Fruit fly (Drosophila melanogaster) whole organism, embryonic: ENCODE measurements around the gene Ugt35D1.

Experiments
- Atf-2 ChIP-seq: fragments of 200-800 bp; sonication (Bioruptor generic); optimal IDR thresholded peaks from 2 replicates; lab custom pipeline; 2016; ENCODE audit warnings: missing biosample characterization, missing genetic modification characterization
- BtbVII ChIP-seq: fragments of 200-800 bp; sonication (Bioruptor generic); optimal IDR thresholded peaks from 3 replicates; lab custom pipeline; 2017; ENCODE audit warnings: missing biosample characterization, mild to moderate bottlenecking, missing genetic modification characterization
- CG1024 ChIP-seq: fragments of 200-800 bp; sonication (Bioruptor generic); IDR thresholded peaks from 2 replicates; pipeline ENCODE4 v1.3.6; 2022; ENCODE audit warnings: missing biosample characterization, missing genetic modification characterization
- CG10274 ChIP-seq: fragments of 200-800 bp; sonication (Bioruptor generic); optimal IDR thresholded peaks from 3 replicates; lab custom pipeline; 2017; ENCODE audit warnings: missing biosample characterization, mild to moderate bottlenecking, missing genetic modification characterization
- CG10431 ChIP-seq: fragments of 200-800 bp; sonication (Bioruptor generic); optimal IDR thresholded peaks from 3 replicates; lab custom pipeline; 2018; ENCODE audit warnings: missing biosample characterization, mild to moderate bottlenecking, missing genetic modification characterization
- CG10959 ChIP-seq: fragments of 200-800 bp; sonication (Bioruptor generic); IDR thresholded peaks from 2 replicates; pipeline ENCODE4 v1.3.6; 2022; ENCODE audit warnings: missing biosample characterization, missing genetic modification characterization
- CG11085 ChIP-seq: fragments of 200-800 bp; sonication (Bioruptor generic); IDR thresholded peaks from 2 replicates; pipeline ENCODE4 v1.3.6; 2022; ENCODE audit warnings: missing biosample characterization, missing genetic modification characterization
- CG11456 ChIP-seq: fragments of 200-800 bp; sonication (Bioruptor generic); IDR thresholded peaks from 3 replicates; pipeline ENCODE4 v1.3.6; 2022; ENCODE audit warnings: missing biosample characterization, missing genetic modification characterization
- CG13775 ChIP-seq: fragments of 200-800 bp; sonication (Bioruptor generic); optimal IDR thresholded peaks from 3 replicates; lab custom pipeline; 2017; ENCODE audit warnings: missing biosample characterization, mild to moderate bottlenecking, missing genetic modification characterization
- CG14050 ChIP-seq: fragments of 200-800 bp; sonication (Bioruptor generic); IDR thresholded peaks from 3 replicates; pipeline ENCODE4 v1.3.6; 2022; ENCODE audit warnings: missing biosample characterization, missing genetic modification characterization
- CG16863 ChIP-seq: fragments of 200-800 bp; sonication (Bioruptor generic); optimal IDR thresholded peaks from 3 replicates; lab custom pipeline; 2016; ENCODE audit warnings: missing biosample characterization, missing genetic modification characterization
- CG18011 ChIP-seq: fragments of 200-800 bp; sonication (Bioruptor generic); optimal IDR thresholded peaks from 2 replicates; lab custom pipeline; 2017; ENCODE audit warnings: missing biosample characterization, missing genetic modification characterization, mild to moderate bottlenecking, moderate library complexity, missing genotype
- CG2889 ChIP-seq: fragments of 200-800 bp; sonication (Bioruptor generic); IDR thresholded peaks from 3 replicates; pipeline ENCODE4 v1.3.6; 2022; ENCODE audit warnings: missing biosample characterization, missing genetic modification characterization
- CG30020 ChIP-seq: fragments of 200-800 bp; optimal IDR thresholded peaks from 2 replicates; lab custom pipeline; 2019; ENCODE audit warnings: missing biosample characterization, mild to moderate bottlenecking, missing genetic modification characterization, moderate library complexity
- CG34422 ChIP-seq: fragments of 200-800 bp; sonication (Bioruptor generic); IDR thresholded peaks from 3 replicates; pipeline ENCODE4 v1.3.6; 2022; ENCODE audit warnings: missing biosample characterization, missing genetic modification characterization
- CG4328 ChIP-seq: fragments of 200-800 bp; sonication (Bioruptor generic); optimal IDR thresholded peaks from 3 replicates; lab custom pipeline; 2017; ENCODE audit warnings: missing biosample characterization, missing genetic modification reagents, missing genetic modification characterization
- CG5245 ChIP-seq: fragments of 200-800 bp; sonication (Bioruptor generic); optimal IDR thresholded peaks from 3 replicates; lab custom pipeline; 2016; ENCODE audit warnings: missing biosample characterization, missing genetic modification characterization
- CG6765 ChIP-seq: fragments of 200-800 bp; sonication (Bioruptor generic); optimal IDR thresholded peaks from 3 replicates; lab custom pipeline; 2017; ENCODE audit warnings: missing biosample characterization, mild to moderate bottlenecking, missing genetic modification characterization
- CG8089 ChIP-seq: fragments of 200-800 bp; sonication (Bioruptor generic); optimal IDR thresholded peaks from 3 replicates; lab custom pipeline; 2016; ENCODE audit warnings: missing biosample characterization, missing genetic modification characterization
- CG9215 ChIP-seq: fragments of 200-800 bp; sonication (Bioruptor generic); IDR thresholded peaks from 2 replicates; pipeline ENCODE4 v1.3.6; 2022; ENCODE audit warnings: missing biosample characterization, missing genetic modification characterization
- CG9437 ChIP-seq: fragments of 200-800 bp; sonication (Bioruptor generic); optimal IDR thresholded peaks from 2 replicates; lab custom pipeline; 2018; ENCODE audit warnings: missing biosample characterization, mild to moderate bottlenecking, missing genetic modification characterization
- CG9797 ChIP-seq: fragments of 200-800 bp; sonication (Bioruptor generic); optimal IDR thresholded peaks from 3 replicates; lab custom pipeline; 2018; ENCODE audit warnings: missing biosample characterization, mild to moderate bottlenecking, missing genetic modification characterization
- CG9876 ChIP-seq: fragments of 200-800 bp; sonication (Bioruptor generic); optimal IDR thresholded peaks from 2 replicates; lab custom pipeline; 2016; ENCODE audit warnings: missing biosample characterization, missing genetic modification characterization
- CG9932 ChIP-seq: fragments of 200-800 bp; sonication (Bioruptor generic); IDR thresholded peaks from 2 replicates; pipeline ENCODE4 v1.3.6; 2022; ENCODE audit warnings: missing biosample characterization, missing genetic modification characterization
- Chrac-16 ChIP-seq: fragments of 200-800 bp; sonication (Bioruptor generic); optimal IDR thresholded peaks from 3 replicates; lab custom pipeline; 2016; ENCODE audit warnings: missing biosample characterization, missing genetic modification characterization
- Ets65A ChIP-seq: fragments of 200-800 bp; sonication (Bioruptor generic); peaks from one replicate; lab custom pipeline; 2016; ENCODE audit warnings: missing biosample characterization, missing genetic modification characterization
- HHEX ChIP-seq: fragments of 200-800 bp; sonication (Bioruptor generic); optimal IDR thresholded peaks from 3 replicates; lab custom pipeline; 2017; ENCODE audit warnings: missing biosample characterization, mild to moderate bottlenecking, missing genetic modification characterization, missing genetic modification reagents
- HLH4C ChIP-seq: fragments of 200-800 bp; sonication (Bioruptor generic); IDR thresholded peaks from 3 replicates; pipeline ENCODE4 v1.3.6; 2022; ENCODE audit warnings: missing biosample characterization, missing genetic modification characterization; ENCODE audit not compliant: partially characterized antibody
- Mad ChIP-seq: fragments of 200-800 bp; sonication (Bioruptor generic); optimal IDR thresholded peaks from 2 replicates; lab custom pipeline; 2016; ENCODE audit warnings: missing biosample characterization, missing genetic modification characterization
- Max ChIP-seq: fragments of 200-800 bp; sonication (Bioruptor generic); optimal IDR thresholded peaks from 2 replicates; lab custom pipeline; 2016; ENCODE audit warnings: missing biosample characterization, mild to moderate bottlenecking, missing genetic modification characterization
- Myb ChIP-seq: fragments of 200-800 bp; sonication (Bioruptor generic); optimal IDR thresholded peaks from 2 replicates; lab custom pipeline; 2016; ENCODE audit warnings: missing biosample characterization, missing genetic modification characterization
- NFAT ChIP-seq: fragments of 200-800 bp; sonication (Bioruptor generic); IDR thresholded peaks from 2 replicates; pipeline ENCODE4 v1.3.6; 2022; ENCODE audit warnings: missing biosample characterization, missing genetic modification characterization
- Nf-YB ChIP-seq: fragments of 200-800 bp; sonication (Bioruptor generic); optimal IDR thresholded peaks from 3 replicates; lab custom pipeline; 2019; ENCODE audit warnings: missing biosample characterization, mild to moderate bottlenecking, missing genetic modification characterization, moderate library complexity
- NfI ChIP-seq: fragments of 200-800 bp; sonication (Bioruptor generic); optimal IDR thresholded peaks from 3 replicates; lab custom pipeline; 2018; ENCODE audit warnings: missing biosample characterization, mild to moderate bottlenecking, missing genetic modification characterization, moderate library complexity
- Poxn ChIP-seq: fragments of 200-800 bp; sonication (Bioruptor generic); IDR thresholded peaks from 2 replicates; pipeline ENCODE4 v1.3.6; 2022; ENCODE audit warnings: missing biosample characterization, missing genetic modification characterization
- Sry-β ChIP-seq: fragments of 200-800 bp; sonication (Bioruptor generic); optimal IDR thresholded peaks from 2 replicates; lab custom pipeline; 2018; ENCODE audit warnings: missing biosample characterization, mild to moderate bottlenecking, missing genetic modification characterization, moderate library complexity
- Tbp ChIP-seq: fragments of >200 bp; optimal IDR thresholded peaks from 2 replicates; lab custom pipeline; 2018; ENCODE audit warnings: missing biosample characterization, missing genetic modification characterization
- bcd ChIP-seq: fragments of 200-800 bp; sonication (Bioruptor generic); optimal IDR thresholded peaks from 2 replicates; lab custom pipeline; 2017; ENCODE audit warnings: missing biosample characterization, mild to moderate bottlenecking, missing genetic modification characterization
- chm ChIP-seq: fragments of 200-800 bp; sonication (Bioruptor generic); IDR thresholded peaks from 2 replicates; pipeline ENCODE4 v1.3.6; 2022; ENCODE audit warnings: missing biosample characterization, missing genetic modification characterization
- chn ChIP-seq: fragments of 200-800 bp; sonication (Bioruptor generic); optimal IDR thresholded peaks from 2 replicates; lab custom pipeline; 2016; ENCODE audit warnings: missing biosample characterization, missing genetic modification characterization
- ci ChIP-seq: fragments of 200-800 bp; sonication (Bioruptor generic); IDR thresholded peaks from 3 replicates; pipeline ENCODE4 v1.3.6; 2022; ENCODE audit warnings: missing biosample characterization, missing genetic modification characterization
- corto ChIP-seq: fragments of 200-800 bp; sonication (Bioruptor generic); optimal IDR thresholded peaks from 2 replicates; lab custom pipeline; 2016; ENCODE audit warnings: missing biosample characterization, mild to moderate bottlenecking, missing genetic modification characterization, moderate library complexity
- dimm ChIP-seq: fragments of 200-800 bp; sonication (Bioruptor generic); IDR thresholded peaks from 2 replicates; pipeline ENCODE4 v1.3.6; 2022; ENCODE audit warnings: missing biosample characterization, missing genetic modification characterization
- dm ChIP-seq: fragments of 200-800 bp; sonication (Bioruptor generic); optimal IDR thresholded peaks from 3 replicates; lab custom pipeline; 2016; ENCODE audit warnings: missing biosample characterization, missing genetic modification characterization
- fd102C ChIP-seq: fragments of 200-800 bp; sonication (Bioruptor generic); optimal IDR thresholded peaks from 2 replicates; lab custom pipeline; 2018; ENCODE audit warnings: missing biosample characterization, mild to moderate bottlenecking, missing genetic modification characterization, moderate library complexity
- kni ChIP-seq: fragments of 200-800 bp; sonication (Bioruptor generic); optimal IDR thresholded peaks from 3 replicates; lab custom pipeline; 2017; ENCODE audit warnings: mild to moderate bottlenecking, missing biosample characterization, missing genetic modification reagents, missing genetic modification characterization
- lbe ChIP-seq: fragments of 200-800 bp; sonication (Bioruptor generic); optimal IDR thresholded peaks from 2 replicates; lab custom pipeline; 2016; ENCODE audit warnings: missing biosample characterization, mild to moderate bottlenecking, missing genetic modification characterization
- pnt ChIP-seq: fragments of 200-800 bp; sonication (Bioruptor generic); optimal IDR thresholded peaks from 3 replicates; lab custom pipeline; 2016; ENCODE audit warnings: missing biosample characterization, missing genetic modification characterization
- stwl ChIP-seq: fragments of 200-800 bp; sonication (Bioruptor generic); optimal IDR thresholded peaks from 3 replicates; lab custom pipeline; 2018; ENCODE audit warnings: missing biosample characterization, mild to moderate bottlenecking, missing genetic modification characterization, moderate library complexity
- wek ChIP-seq: fragments of 200-800 bp; sonication (Bioruptor generic); optimal IDR thresholded peaks from 3 replicates; lab custom pipeline; 2018; ENCODE audit warnings: missing biosample characterization, mild to moderate bottlenecking, missing genetic modification characterization, moderate library complexity

Ugt35D1 gene

DNA sequence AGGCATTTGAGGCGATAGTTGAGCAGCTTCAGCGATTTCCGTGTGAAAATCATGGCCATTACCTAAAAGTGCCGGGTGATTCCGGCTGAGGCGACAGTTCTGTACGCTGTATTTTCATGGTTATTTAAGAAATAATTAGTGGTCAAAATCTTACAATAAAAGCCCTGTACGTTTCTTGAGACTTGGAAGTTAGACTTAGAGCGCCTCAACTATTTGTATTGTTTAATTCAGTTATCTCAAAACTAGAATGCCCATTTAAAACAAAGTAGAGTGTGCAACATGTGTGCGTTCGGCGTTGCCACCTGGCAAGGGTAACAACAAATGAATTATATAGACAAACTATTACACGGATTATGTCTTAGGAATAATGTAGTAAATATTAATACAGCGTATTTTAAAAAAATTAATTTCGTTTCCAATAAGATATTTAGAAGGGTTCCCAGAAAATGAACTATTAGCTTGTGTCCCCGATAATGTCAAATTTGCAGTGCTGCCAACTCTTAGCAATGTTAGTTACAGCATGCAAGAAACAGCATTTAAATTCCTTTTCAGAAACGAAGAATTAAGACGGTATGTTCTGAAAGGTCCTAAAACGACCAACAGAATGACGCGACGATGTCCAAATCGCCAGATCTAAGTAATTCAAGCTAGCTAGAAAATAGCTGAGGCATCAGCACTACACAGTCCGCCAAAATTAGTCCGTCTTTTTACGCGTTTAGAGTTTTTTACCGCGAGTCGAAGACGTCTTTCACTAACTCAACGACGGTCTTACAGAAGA lies 9.6 kb upstream of the Ugt35D1 start, which contains the start of gene Gprk2 (continued):
- TF ChIP-seq Sry-β (GFP tag; lab: Kevin White, UChicago): peak; percentile 97
- TF ChIP-seq CG6765 (GFP tag; lab: Kevin White, UChicago): peak; percentile 99
- TF ChIP-seq chm (GFP tag; lab: Robert Waterston, UW): peak; percentile 100
- peak; percentile 100 for TF ChIP-seq Chrac-16 (GFP tag; lab: Kevin White, UChicago)
- TF ChIP-seq Myb (GFP tag; lab: Kevin White, UChicago): peak; percentile 97
- TF ChIP-seq Nf-YB (GFP tag; lab: Kevin White, UChicago): peak; percentile 93
- peak; percentile 99 for TF ChIP-seq CG1024 (GFP tag; lab: Robert Waterston, UW)
- peak; percentile 100 for TF ChIP-seq HHEX
- peak; percentile 100 for TF ChIP-seq CG2889 (GFP tag; lab: Robert Waterston, UW)
- TF ChIP-seq CG10274 (GFP tag; lab: Kevin White, UChicago): peak; percentile 100
- TF ChIP-seq wek (GFP tag; lab: Kevin White, UChicago): peak; percentile 97
- TF ChIP-seq CG11085 (GFP tag; lab: Robert Waterston, UW): peak; percentile 100
- TF ChIP-seq CG18011: peak; percentile 94
- TF ChIP-seq NFAT: peak; percentile 100
- TF ChIP-seq stwl (tag; lab: Kevin White, UChicago): peak; percentile 81
- peak; percentile 68 for TF ChIP-seq CG9797
- TF ChIP-seq CG34422 (GFP tag; lab: Robert Waterston, UW): peak; percentile 100
- TF ChIP-seq CG9437: peak; percentile 97
- peak; percentile 100 for TF ChIP-seq CG11456
- TF ChIP-seq dm (GFP tag; lab: Kevin White, UChicago): peak; percentile 100
- peak; percentile 95 for TF ChIP-seq fd102C (GFP tag; lab: Kevin White, UChicago)
- TF ChIP-seq CG13775: peak; percentile 100
- peak; percentile 100 for TF ChIP-seq CG14050 (GFP tag; lab: Robert Waterston, UW)
- peak; percentile 100 for TF ChIP-seq ci (GFP tag; lab: Robert Waterston, UW)
- TF ChIP-seq CG30020 (tag; lab: Kevin White, UChicago): peak; percentile 90
- peak; percentile 100 for TF ChIP-seq Max
- peak; percentile 100 for TF ChIP-seq CG8089 (GFP tag; lab: Kevin White, UChicago)
- peak; percentile 100 for TF ChIP-seq corto (GFP tag; lab: Kevin White, UChicago)
- peak; percentile 100 for TF ChIP-seq Ets65A (GFP tag; lab: Kevin White, UChicago)
- peak; percentile 100 for TF ChIP-seq Mad
- TF ChIP-seq BtbVII (GFP tag; lab: Kevin White, UChicago): peak; percentile 100
- peak; percentile 99 for TF ChIP-seq Poxn (GFP tag; lab: Robert Waterston, UW)
- peak; percentile 100 for TF ChIP-seq bcd
- peak; percentile 100 for TF ChIP-seq dimm
- no peak for TF ChIP-seq HLH4C (GFP tag; lab: Robert Waterston, UW)
- peak; percentile 100 for TF ChIP-seq Atf-2 (GFP tag; lab: Kevin White, UChicago)
- peak; percentile 99 for TF ChIP-seq CG10959 (GFP tag; lab: Robert Waterston, UW)
- peak; percentile 75 for TF ChIP-seq Tbp (GFP tag; lab: Kevin White, UChicago)
- TF ChIP-seq NfI (GFP tag; lab: Kevin White, UChicago): peak; percentile 100
- TF ChIP-seq lbe (GFP tag; lab: Kevin White, UChicago): peak; percentile 99
- TF ChIP-seq chn (GFP tag; lab: Kevin White, UChicago): peak; percentile 100
- peak; percentile 80 for TF ChIP-seq CG4328 (GFP tag; lab: Kevin White, UChicago)
- TF ChIP-seq CG9876: peak; percentile 99
- TF ChIP-seq CG5245: peak; percentile 100
- TF ChIP-seq kni (GFP tag; lab: Kevin White, UChicago): peak; percentile 16
- TF ChIP-seq CG10431: peak; percentile 97
- TF ChIP-seq CG16863 (GFP tag; lab: Kevin White, UChicago): peak; percentile 100
- peak; percentile 99 for TF ChIP-seq CG9215 (GFP tag; lab: Robert Waterston, UW)
- TF ChIP-seq CG9932: peak; percentile 100
- TF ChIP-seq pnt (GFP tag; lab: Kevin White, UChicago): peak; percentile 100
